Fruit fly (Drosophila melanogaster) whole organism, embryonic: Measurements from ENCODE around the gene CG12112.
A peak's percentile ranks its signal among the peaks of the same experiment; 100 is the strongest.

Experiments
- Abd-B ChIP-seq: fragments of 200-800 bp; sonication (Bioruptor generic); optimal IDR thresholded peaks from 2 replicates; lab custom pipeline; 2018; ENCODE audit warnings: missing biosample characterization, mild to moderate bottlenecking, missing genetic modification characterization, moderate library complexity
- Atf3 ChIP-seq: fragments of 200-800 bp; sonication (Bioruptor generic); optimal IDR thresholded peaks from 3 replicates; lab custom pipeline; 2016; ENCODE audit warnings: missing biosample characterization, missing genetic modification characterization
- C15 ChIP-seq: fragments of 200-800 bp; sonication (Bioruptor generic); IDR thresholded peaks from 3 replicates; pipeline ENCODE4 v1.3.6; 2022; ENCODE audit warnings: missing biosample characterization, missing genetic modification characterization
- CG1024 ChIP-seq: fragments of 200-800 bp; sonication (Bioruptor generic); IDR thresholded peaks from 2 replicates; pipeline ENCODE4 v1.3.6; 2022; ENCODE audit warnings: missing biosample characterization, missing genetic modification characterization
- CG10267 ChIP-seq: fragments of 200-800 bp; sonication (Bioruptor generic); optimal IDR thresholded peaks from 2 replicates; lab custom pipeline; 2018; ENCODE audit warnings: missing biosample characterization, mild to moderate bottlenecking, missing genetic modification characterization, moderate library complexity
- CG11093 ChIP-seq: fragments of 200-800 bp; sonication (Bioruptor generic); IDR thresholded peaks from 3 replicates; pipeline ENCODE4 v1.3.6; 2022; ENCODE audit warnings: missing biosample characterization, missing genetic modification characterization
- CG11504 ChIP-seq: fragments of 200-800 bp; sonication (Bioruptor generic); optimal IDR thresholded peaks from 3 replicates; lab custom pipeline; 2019; ENCODE audit warnings: missing biosample characterization, mild to moderate bottlenecking, missing genetic modification characterization, moderate library complexity
- CG12744 ChIP-seq: fragments of 200-800 bp; sonication (Bioruptor generic); optimal IDR thresholded peaks from 2 replicates; lab custom pipeline; 2016; ENCODE audit warnings: missing biosample characterization, missing genetic modification characterization
- CG17186 ChIP-seq: fragments of 200-800 bp; sonication (Bioruptor generic); optimal IDR thresholded peaks from 3 replicates; lab custom pipeline; 2017; ENCODE audit warnings: missing biosample characterization, missing genetic modification reagents, missing genetic modification characterization
- CG17829 ChIP-seq: fragments of 200-800 bp; optimal IDR thresholded peaks from 2 replicates; lab custom pipeline; 2019; ENCODE audit warnings: missing biosample characterization, mild to moderate bottlenecking, missing genetic modification characterization, moderate library complexity
- CG31365 ChIP-seq: fragments of 200-800 bp; sonication (Bioruptor generic); optimal IDR thresholded peaks from 2 replicates; lab custom pipeline; 2018; ENCODE audit warnings: missing biosample characterization, mild to moderate bottlenecking, missing genetic modification characterization
- CG31388 ChIP-seq: fragments of 200-800 bp; sonication (Bioruptor generic); optimal IDR thresholded peaks from 2 replicates; lab custom pipeline; 2016; ENCODE audit warnings: missing biosample characterization, missing genetic modification characterization
- CG4820 ChIP-seq: fragments of 200-800 bp; sonication (Bioruptor generic); optimal IDR thresholded peaks from 3 replicates; lab custom pipeline; 2016; ENCODE audit warnings: missing biosample characterization, missing genetic modification characterization
- CG7987 ChIP-seq: fragments of 200-800 bp; sonication (Bioruptor generic); optimal IDR thresholded peaks from 2 replicates; lab custom pipeline; 2018; ENCODE audit warnings: missing biosample characterization, mild to moderate bottlenecking, missing genetic modification characterization, moderate library complexity
- CkIIα-i1 ChIP-seq: fragments of 200-800 bp; sonication (Bioruptor generic); IDR thresholded peaks from 2 replicates; pipeline ENCODE4 v1.3.6; 2022; ENCODE audit warnings: missing biosample characterization, missing genetic modification characterization
- D19B ChIP-seq: fragments of 200-800 bp; sonication (Bioruptor generic); optimal IDR thresholded peaks from 2 replicates; lab custom pipeline; 2017; ENCODE audit warnings: missing biosample characterization, mild to moderate bottlenecking, missing genetic modification characterization
- Doc2 ChIP-seq: fragments of 200-800 bp; sonication (Bioruptor generic); IDR thresholded peaks from 2 replicates; pipeline ENCODE4 v1.3.6; 2022; ENCODE audit warnings: missing biosample characterization, missing genetic modification characterization
- ERR ChIP-seq: fragments of 200-800 bp; sonication (Bioruptor generic); optimal IDR thresholded peaks from 2 replicates; lab custom pipeline; 2016; ENCODE audit warnings: missing biosample characterization, missing genetic modification characterization
- HLH54F ChIP-seq: fragments of 200-800 bp; sonication (Bioruptor generic); optimal IDR thresholded peaks from 3 replicates; lab custom pipeline; 2016; ENCODE audit warnings: missing biosample characterization, missing genetic modification characterization
- Hr3 ChIP-seq: fragments of 200-800 bp; sonication (Bioruptor generic); optimal IDR thresholded peaks from 3 replicates; lab custom pipeline; 2016; ENCODE audit warnings: missing biosample characterization, missing genetic modification characterization
- Hr78 ChIP-seq, 2 experiments: fragments of 200-800 bp in 1 of 2; fragments of >200 bp in 1 of 2; sonication (Bioruptor generic) in 1 of 2; optimal IDR thresholded peaks; 2 replicates each; lab custom pipeline; 2017 to 2019; ENCODE audit warnings: missing biosample characterization in 2 of 2, missing genetic modification characterization in 2 of 2, mild to moderate bottlenecking in 1 of 2, moderate library complexity in 1 of 2
- Lhr ChIP-seq: fragments of 200-800 bp; sonication (Bioruptor generic); optimal IDR thresholded peaks from 3 replicates; lab custom pipeline; 2017; ENCODE audit warnings: mild to moderate bottlenecking, missing biosample characterization, missing genetic modification reagents, missing genetic modification characterization
- Lpt ChIP-seq: fragments of >200 bp; optimal IDR thresholded peaks from 2 replicates; lab custom pipeline; 2018; ENCODE audit warnings: missing biosample characterization, missing genetic modification characterization
- Meics ChIP-seq: fragments of 200-800 bp; sonication (Bioruptor generic); optimal IDR thresholded peaks from 2 replicates; lab custom pipeline; 2017; ENCODE audit warnings: missing biosample characterization, mild to moderate bottlenecking, missing genetic modification characterization
- NFAT ChIP-seq: fragments of 200-800 bp; sonication (Bioruptor generic); IDR thresholded peaks from 2 replicates; pipeline ENCODE4 v1.3.6; 2022; ENCODE audit warnings: missing biosample characterization, missing genetic modification characterization
- Sox102F ChIP-seq: fragments of 200-800 bp; sonication (Bioruptor generic); optimal IDR thresholded peaks from 2 replicates; lab custom pipeline; 2018; ENCODE audit warnings: missing biosample characterization, mild to moderate bottlenecking, missing genetic modification characterization, moderate library complexity
- Sry-β ChIP-seq: fragments of 200-800 bp; sonication (Bioruptor generic); optimal IDR thresholded peaks from 2 replicates; lab custom pipeline; 2018; ENCODE audit warnings: missing biosample characterization, mild to moderate bottlenecking, missing genetic modification characterization, moderate library complexity
- TFAM ChIP-seq: fragments of 200-800 bp; sonication (Bioruptor generic); optimal IDR thresholded peaks from 2 replicates; lab custom pipeline; 2017; ENCODE audit warnings: missing biosample characterization, missing genetic modification characterization, inconsistent platforms
- Taf1 ChIP-seq: fragments of 200-800 bp; sonication (Bioruptor generic); IDR thresholded peaks from 2 replicates; pipeline ENCODE4 v1.3.6; 2022; ENCODE audit warnings: missing biosample characterization, missing genetic modification characterization
- Xbp1 ChIP-seq: fragments of 200-800 bp; sonication (Bioruptor generic); optimal IDR thresholded peaks from 3 replicates; lab custom pipeline; 2016; ENCODE audit warnings: missing biosample characterization, mild to moderate bottlenecking, missing genetic modification characterization
- ato ChIP-seq: fragments of 200-800 bp; sonication (Bioruptor generic); IDR thresholded peaks from 2 replicates; pipeline ENCODE4 v1.3.6; 2022; ENCODE audit warnings: missing biosample characterization, missing genetic modification characterization; ENCODE audit not compliant: partially characterized antibody
- az2 ChIP-seq: fragments of 200-800 bp; sonication (Bioruptor generic); optimal IDR thresholded peaks from 3 replicates; lab custom pipeline; 2016; ENCODE audit warnings: missing biosample characterization, missing genetic modification characterization
- bsh ChIP-seq, 2 experiments: fragments of 200-800 bp; sonication (Bioruptor generic); optimal IDR thresholded peaks; 2 replicates each; lab custom pipeline; 2017 to 2018; ENCODE audit warnings: mild to moderate bottlenecking in 2 of 2, missing biosample characterization in 2 of 2, missing genetic modification characterization in 2 of 2, moderate library complexity in 1 of 2
- cas ChIP-seq: fragments of 200-800 bp; sonication (Bioruptor generic); IDR thresholded peaks from 2 replicates; pipeline ENCODE4 v1.3.6; 2022; ENCODE audit warnings: missing biosample characterization, missing genetic modification characterization
- danr ChIP-seq: fragments of 200-800 bp; sonication (Bioruptor generic); IDR thresholded peaks from 2 replicates; pipeline ENCODE4 v1.3.6; 2022; ENCODE audit warnings: missing biosample characterization, missing genetic modification characterization
- exex ChIP-seq: fragments of 200-800 bp; sonication (Bioruptor generic); optimal IDR thresholded peaks from 4 replicates; lab custom pipeline; 2018; ENCODE audit warnings: missing biosample characterization, mild to moderate bottlenecking, missing genetic modification characterization, moderate library complexity
- gem ChIP-seq: fragments of 200-800 bp; sonication (Bioruptor generic); optimal IDR thresholded peaks from 2 replicates; lab custom pipeline; 2019; ENCODE audit warnings: missing biosample characterization, mild to moderate bottlenecking, missing genetic modification characterization, moderate library complexity
- grn ChIP-seq: fragments of 200-800 bp; sonication (Bioruptor generic); optimal IDR thresholded peaks from 3 replicates; lab custom pipeline; 2017; ENCODE audit warnings: missing biosample characterization, missing genetic modification characterization
- h ChIP-seq: fragments of >200 bp; optimal IDR thresholded peaks from 2 replicates; lab custom pipeline; 2017
- hbn ChIP-seq: fragments of 200-800 bp; sonication (Bioruptor generic); IDR thresholded peaks from 2 replicates; pipeline ENCODE4 v1.3.6; 2022; ENCODE audit warnings: missing biosample characterization, missing genetic modification characterization; ENCODE audit not compliant: partially characterized antibody
- lmd ChIP-seq: fragments of 200-800 bp; sonication (Bioruptor generic); IDR thresholded peaks from 2 replicates; pipeline ENCODE4 v1.3.6; 2022; ENCODE audit warnings: missing biosample characterization, missing genetic modification characterization
- luna ChIP-seq: fragments of 200-800 bp; sonication (Bioruptor generic); optimal IDR thresholded peaks from 2 replicates; lab custom pipeline; 2016; ENCODE audit warnings: missing biosample characterization, missing genetic modification characterization
- otp ChIP-seq: fragments of 200-800 bp; sonication (Bioruptor generic); IDR thresholded peaks from 3 replicates; pipeline ENCODE4, ENCODE4 v1.3.6; 2022; ENCODE audit warnings: missing biosample characterization, missing genetic modification characterization
- p53 ChIP-seq: fragments of 200-800 bp; sonication (Bioruptor generic); optimal IDR thresholded peaks from 2 replicates; lab custom pipeline; 2016; ENCODE audit warnings: missing biosample characterization, missing genetic modification characterization
- prd ChIP-seq, 3 experiments: fragments of >200 bp in 2 of 3; fragments of 200-800 bp in 1 of 3; sonication (Bioruptor generic) in 1 of 3; optimal IDR thresholded peaks in 2 of 3; IDR thresholded peaks in 1 of 3; 2 replicates in 2 of 3; 3 replicates in 1 of 3; pipeline versions ENCODE4 v1.3.6 to Lab custom; 2017 to 2022; ENCODE audit warnings: missing biosample characterization in 1 of 3, missing genetic modification characterization in 1 of 3
- pros ChIP-seq: fragments of 200-800 bp; sonication (Bioruptor generic); optimal IDR thresholded peaks from 3 replicates; lab custom pipeline; 2019; ENCODE audit warnings: missing biosample characterization, mild to moderate bottlenecking, missing genetic modification characterization, moderate library complexity
- rib ChIP-seq: fragments of 200-800 bp; sonication (Bioruptor generic); IDR thresholded peaks from 2 replicates; pipeline ENCODE4 v1.3.6; 2022; ENCODE audit warnings: missing biosample characterization, missing genetic modification characterization
- sima ChIP-seq: fragments of 200-800 bp; sonication (Bioruptor generic); optimal IDR thresholded peaks from 2 replicates; lab custom pipeline; 2016; ENCODE audit warnings: missing biosample characterization, missing genetic modification characterization
- sob ChIP-seq: fragments of 200-800 bp; sonication (Bioruptor generic); IDR thresholded peaks from 2 replicates; pipeline ENCODE4 v1.3.6; 2022; ENCODE audit warnings: missing biosample characterization, missing genetic modification characterization
- unc-4 ChIP-seq: fragments of 200-800 bp; sonication (Bioruptor generic); IDR thresholded peaks from 2 replicates; pipeline ENCODE4 v1.3.6; 2022; ENCODE audit warnings: missing biosample characterization, missing genetic modification characterization; ENCODE audit not compliant: partially characterized antibody

Gene CG12112

DNA sequence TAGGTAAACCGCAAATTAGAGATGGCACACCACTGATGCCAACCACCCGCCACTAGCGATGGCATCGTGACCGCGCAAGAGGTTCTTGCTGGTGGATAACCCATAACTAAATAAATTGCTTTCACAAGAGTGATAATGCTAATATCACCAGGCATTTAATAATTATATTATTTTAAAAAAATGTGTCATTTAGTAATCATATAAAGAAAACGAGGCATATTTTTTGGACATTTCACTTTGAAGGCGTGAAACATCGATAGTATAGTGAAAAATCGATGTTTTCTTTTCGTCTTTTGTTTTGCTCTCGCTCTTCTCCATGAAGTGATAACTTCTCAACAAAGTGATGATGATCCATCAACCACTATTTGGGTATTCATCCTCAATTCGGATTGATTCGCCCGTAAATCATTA is 1.2 kb downstream of the CG12112 start, which contains the start of gene IntS4 (continued):
- TF ChIP-seq prd (optimal IDR thresholded peaks at IDR 0.05; lab: Kevin White, UChicago) (no peak), prd (GFP tag; IDR thresholded peaks at IDR 0.05; lab: Robert Waterston, UW) (peak; percentile 77), lmd (peak; percentile 69; the same call in 1 of the 2 replicates), cas (peak; percentile 56; the same call in 1 of the 2 replicates), p53 (no peak), hbn (peak; percentile 96), CG11093 (GFP tag; lab: Robert Waterston, UW) (no peak), sob (GFP tag; lab: Robert Waterston, UW) (peak; percentile 70; the same call in 1 of the 2 replicates), CG4820 (GFP tag; lab: Kevin White, UChicago) (peak; percentile 37), luna (peak; percentile 15), CG7987 (no peak), CG17186 (GFP tag; lab: Kevin White, UChicago) (peak; percentile 67), D19B (GFP tag; lab: Kevin White, UChicago) (no peak), CG12744 (GFP tag; lab: Kevin White, UChicago) (no peak), pros (GFP tag; lab: Kevin White, UChicago) (no peak), C15 (no peak), CG11504 (tag; lab: Kevin White, UChicago) (no peak), CkIIα-i1 (GFP tag; lab: Robert Waterston, UW) (no peak), unc-4 (GFP tag; lab: Robert Waterston, UW) (peak; percentile 96), Lpt (GFP tag; lab: Kevin White, UChicago) (no peak), otp (no peak), CG17829 (tag; lab: Kevin White, UChicago) (peak; percentile 78), sima (no peak), gem (tag; lab: Kevin White, UChicago) (peak; percentile 77), Xbp1 (GFP tag; lab: Kevin White, UChicago) (peak; percentile 70), NFAT (GFP tag; lab: Robert Waterston, UW) (peak; percentile 63), Abd-B (GFP tag; lab: Kevin White, UChicago) (no peak), Hr78 (GFP tag; optimal IDR thresholded peaks at IDR 0.05; lab: Kevin White, UChicago) (no peak), ERR (GFP tag; lab: Kevin White, UChicago) (no peak), TFAM (GFP tag; lab: Kevin White, UChicago) (no peak), h (lab: Kevin White, UChicago) (no peak), Sry-β (peak; percentile 69), CG10267 (peak; percentile 68), Hr3 (GFP tag; lab: Kevin White, UChicago) (peak; percentile 61), az2 (GFP tag; lab: Kevin White, UChicago) (peak; percentile 59), rib (GFP tag; lab: Robert Waterston, UW) (0 out of 2 replicates have a peak, but pooled peaks have one; percentile 35), exex (tag; lab: Kevin White, UChicago) (no peak), CG1024 (GFP tag; lab: Robert Waterston, UW) (peak; percentile 43; the same call in 1 of the 2 replicates), HLH54F (GFP tag; lab: Kevin White, UChicago) (no peak), ato (GFP tag; lab: Robert Waterston, UW) (peak; percentile 66), CG31388 (GFP tag; lab: Kevin White, UChicago) (no peak), danr (GFP tag; lab: Robert Waterston, UW) (0 out of 2 replicates have a peak, but pooled peaks have one; percentile 13), Taf1 (GFP tag; lab: Robert Waterston, UW) (no peak), grn (no peak), Sox102F (GFP tag; lab: Kevin White, UChicago) (no peak), CG31365 (tag; lab: Kevin White, UChicago) (no peak), Meics (peak; percentile 52), Atf3 (GFP tag; lab: Kevin White, UChicago) (peak; percentile 3), Lhr (GFP tag; lab: Kevin White, UChicago) (peak; percentile 56), Doc2 (no peak), bsh (GFP tag; optimal IDR thresholded peaks at IDR 0.05; lab: Kevin White, UChicago) (peak in 1 of 2 experiments; percentile 48)
